Fruit fly (Drosophila melanogaster) whole organism, prepupa: ENCODE results near the gene Cp7Fb.

Source experiments
- Blimp-1 ChIP-seq: fragments of 200-800 bp; sonication (Bioruptor generic); optimal IDR thresholded peaks from 3 replicates; lab custom pipeline; 2017; ENCODE audit warnings: missing biosample characterization, missing genetic modification characterization, mild to moderate bottlenecking, moderate library complexity, missing genetic modification reagents
- CG11294 ChIP-seq: fragments of 200-800 bp; sonication (Bioruptor generic); IDR thresholded peaks from 2 replicates; pipeline ENCODE4 v1.3.6; 2022; ENCODE audit warnings: missing biosample characterization, missing genetic modification characterization
- CG11902 ChIP-seq: fragments of 200-800 bp; sonication (Bioruptor generic); optimal IDR thresholded peaks from 3 replicates; lab custom pipeline; 2016; ENCODE audit warnings: missing biosample characterization, missing genetic modification characterization
- CG15336 ChIP-seq: fragments of 200-800 bp; sonication (Bioruptor generic); IDR thresholded peaks from 2 replicates; pipeline ENCODE4 v1.3.6; 2022; ENCODE audit warnings: missing biosample characterization, missing genetic modification characterization
- CG16779 ChIP-seq: fragments of 200-800 bp; sonication (Bioruptor generic); optimal IDR thresholded peaks from 3 replicates; lab custom pipeline; 2017; ENCODE audit warnings: missing biosample characterization, mild to moderate bottlenecking, missing genetic modification characterization
- CG31627 ChIP-seq: fragments of 200-800 bp; sonication (Bioruptor generic); optimal IDR thresholded peaks from 3 replicates; lab custom pipeline; 2016; ENCODE audit warnings: missing biosample characterization, missing genetic modification characterization
- CG32006 ChIP-seq: fragments of 200-800 bp; sonication (Bioruptor generic); optimal IDR thresholded peaks from 3 replicates; lab custom pipeline; 2017; ENCODE audit warnings: missing biosample characterization, mild to moderate bottlenecking, missing genetic modification characterization
- CG4318 ChIP-seq: fragments of 200-800 bp; sonication (Bioruptor generic); optimal IDR thresholded peaks from 3 replicates; lab custom pipeline; 2017; ENCODE audit warnings: missing biosample characterization, mild to moderate bottlenecking, missing genetic modification characterization
- CG6163 ChIP-seq: fragments of 200-800 bp; sonication (Bioruptor generic); IDR thresholded peaks from 3 replicates; pipeline ENCODE4 v1.3.6; 2022; ENCODE audit warnings: missing biosample characterization, missing genetic modification characterization
- CG6276 ChIP-seq: fragments of 200-800 bp; sonication (Bioruptor generic); optimal IDR thresholded peaks from 2 replicates; lab custom pipeline; 2017; ENCODE audit warnings: missing biosample characterization, mild to moderate bottlenecking, missing genetic modification characterization
- CG6808 ChIP-seq: fragments of 200-800 bp; sonication (Bioruptor generic); optimal IDR thresholded peaks from 3 replicates; lab custom pipeline; 2017; ENCODE audit warnings: missing biosample characterization, missing genetic modification characterization, mild to moderate bottlenecking, moderate library complexity, missing genetic modification reagents
- CG7368 ChIP-seq: fragments of 200-800 bp; sonication (Bioruptor generic); optimal IDR thresholded peaks from 3 replicates; lab custom pipeline; 2016; ENCODE audit warnings: missing biosample characterization, missing genetic modification characterization
- CG8119 ChIP-seq: fragments of 200-800 bp; sonication (Bioruptor generic); IDR thresholded peaks from 3 replicates; pipeline ENCODE4 v1.3.6; 2022; ENCODE audit warnings: missing biosample characterization, missing genetic modification characterization
- CG8319 ChIP-seq: fragments of 200-800 bp; sonication (Bioruptor generic); optimal IDR thresholded peaks from 3 replicates; lab custom pipeline; 2016; ENCODE audit warnings: missing biosample characterization, missing genetic modification characterization
- CG8632 ChIP-seq: fragments of 200-800 bp; sonication (Bioruptor generic); optimal IDR thresholded peaks from 3 replicates; lab custom pipeline; 2016; ENCODE audit warnings: missing biosample characterization, missing genetic modification characterization
- CG9139 ChIP-seq: fragments of 200-800 bp; sonication (Bioruptor generic); optimal IDR thresholded peaks from 3 replicates; lab custom pipeline; 2017; ENCODE audit warnings: missing biosample characterization, mild to moderate bottlenecking, missing genetic modification characterization
- Eip78C ChIP-seq: fragments of 200-800 bp; sonication (Bioruptor generic); peaks from one replicate; lab custom pipeline; 2016; ENCODE audit warnings: missing biosample characterization, missing genetic modification characterization
- Eip93F ChIP-seq: fragments of 200-800 bp; sonication (Bioruptor generic); optimal IDR thresholded peaks from 2 replicates; lab custom pipeline; 2016; ENCODE audit warnings: missing biosample characterization, mild to moderate bottlenecking, missing genetic modification characterization
- Gug ChIP-seq: fragments of 200-800 bp; sonication (Bioruptor generic); IDR thresholded peaks from 2 replicates; pipeline ENCODE4 v1.3.6; 2022; ENCODE audit warnings: missing biosample characterization, missing genetic modification characterization
- Hr39 ChIP-seq: fragments of 200-800 bp; sonication (Bioruptor generic); optimal IDR thresholded peaks from 2 replicates; lab custom pipeline; 2016; ENCODE audit warnings: missing biosample characterization, missing genetic modification characterization
- Hr4 ChIP-seq: fragments of 200-800 bp; sonication (Bioruptor generic); optimal IDR thresholded peaks from 3 replicates; lab custom pipeline; 2016; ENCODE audit warnings: missing biosample characterization, missing genetic modification characterization
- Lpt ChIP-seq: fragments of 200-800 bp; sonication (Bioruptor generic); optimal IDR thresholded peaks from 3 replicates; lab custom pipeline; 2016; ENCODE audit warnings: missing biosample characterization, missing genetic modification characterization
- Met ChIP-seq: fragments of 200-800 bp; sonication (Bioruptor generic); optimal IDR thresholded peaks from 3 replicates; lab custom pipeline; 2016; ENCODE audit warnings: missing biosample characterization, missing genetic modification characterization
- OdsH ChIP-seq: fragments of 200-800 bp; sonication (Bioruptor generic); optimal IDR thresholded peaks from 3 replicates; lab custom pipeline; 2016; ENCODE audit warnings: missing biosample characterization, missing genetic modification characterization
- Smox ChIP-seq: fragments of 200-800 bp; sonication (Bioruptor generic); optimal IDR thresholded peaks from 3 replicates; lab custom pipeline; 2016; ENCODE audit warnings: missing biosample characterization, missing genetic modification characterization
- Sox102F ChIP-seq: fragments of 200-800 bp; sonication (Bioruptor generic); optimal IDR thresholded peaks from 2 replicates; lab custom pipeline; 2016; ENCODE audit warnings: missing biosample characterization, mild to moderate bottlenecking, missing genetic modification characterization
- Sox14 ChIP-seq: fragments of 200-800 bp; sonication (Bioruptor generic); optimal IDR thresholded peaks from 3 replicates; lab custom pipeline; 2016; ENCODE audit warnings: missing biosample characterization, missing genetic modification characterization
- Sox15 ChIP-seq: fragments of 200-800 bp; sonication (Bioruptor generic); optimal IDR thresholded peaks from 3 replicates; lab custom pipeline; 2016; ENCODE audit warnings: missing biosample characterization, missing genetic modification characterization
- achi ChIP-seq: fragments of 200-800 bp; sonication (Bioruptor generic); optimal IDR thresholded peaks from 3 replicates; lab custom pipeline; 2016; ENCODE audit warnings: missing biosample characterization, missing genetic modification characterization
- acj6 ChIP-seq: fragments of 200-800 bp; sonication (Bioruptor generic); optimal IDR thresholded peaks from 3 replicates; lab custom pipeline; 2016; ENCODE audit warnings: missing biosample characterization, missing genetic modification characterization
- dac ChIP-seq: fragments of 200-800 bp; sonication (Bioruptor generic); optimal IDR thresholded peaks from 2 replicates; lab custom pipeline; 2017; ENCODE audit warnings: missing biosample characterization, mild to moderate bottlenecking, missing genetic modification characterization
- dsx ChIP-seq: fragments of 200-800 bp; optimal IDR thresholded peaks from 3 replicates; lab custom pipeline; 2019; ENCODE audit warnings: missing biosample characterization, mild to moderate bottlenecking, missing genetic modification characterization, moderate library complexity; ENCODE audit not compliant: poor library complexity, severe bottlenecking
- eg ChIP-seq: fragments of 200-800 bp; sonication (Bioruptor generic); IDR thresholded peaks from 3 replicates; pipeline ENCODE4 v1.3.6; 2022; ENCODE audit warnings: missing biosample characterization, missing genetic modification characterization
- esn ChIP-seq: fragments of 200-800 bp; sonication (Bioruptor generic); optimal IDR thresholded peaks from 2 replicates; lab custom pipeline; 2016; ENCODE audit warnings: missing biosample characterization, mild to moderate bottlenecking, missing genetic modification characterization, moderate library complexity
- fd85E ChIP-seq: fragments of 200-800 bp; sonication (Bioruptor generic); optimal IDR thresholded peaks from 3 replicates; lab custom pipeline; 2016; ENCODE audit warnings: missing biosample characterization, missing genetic modification characterization
- fkh ChIP-seq: fragments of 200-800 bp; sonication (Bioruptor generic); optimal IDR thresholded peaks from 3 replicates; lab custom pipeline; 2017; ENCODE audit warnings: missing biosample characterization, mild to moderate bottlenecking, missing genetic modification characterization, moderate library complexity
- net ChIP-seq: fragments of 200-800 bp; sonication (Bioruptor generic); optimal IDR thresholded peaks from 3 replicates; lab custom pipeline; 2016; ENCODE audit warnings: missing biosample characterization, missing genetic modification characterization
- pdm3 ChIP-seq: fragments of 200-800 bp; sonication (Bioruptor generic); optimal IDR thresholded peaks from 3 replicates; lab custom pipeline; 2016; ENCODE audit warnings: missing biosample characterization, missing genetic modification characterization
- salr ChIP-seq, 2 experiments: fragments of 200-800 bp; sonication (Bioruptor generic); optimal IDR thresholded peaks; 3 replicates each; lab custom pipeline; 2016 to 2018; ENCODE audit warnings: missing biosample characterization in 2 of 2, missing genetic modification characterization in 2 of 2, mild to moderate bottlenecking in 1 of 2
- spab ChIP-seq: fragments of 200-800 bp; sonication (Bioruptor generic); optimal IDR thresholded peaks from 2 replicates; lab custom pipeline; 2017; ENCODE audit warnings: missing biosample characterization, mild to moderate bottlenecking, missing genetic modification characterization, missing genetic modification reagents
- ss ChIP-seq, 2 experiments: fragments of 200-800 bp; sonication (Bioruptor generic); optimal IDR thresholded peaks; 2 replicates in 1 of 2; 3 replicates in 1 of 2; lab custom pipeline; 2017 to 2018; ENCODE audit warnings: mild to moderate bottlenecking in 2 of 2, missing biosample characterization in 2 of 2, missing genetic modification characterization in 2 of 2, moderate library complexity in 1 of 2
- topi ChIP-seq: fragments of 200-800 bp; sonication (Bioruptor generic); optimal IDR thresholded peaks from 3 replicates; lab custom pipeline; 2016; ENCODE audit warnings: missing biosample characterization, missing genetic modification characterization
- vri ChIP-seq: fragments of 200-800 bp; sonication (Bioruptor generic); optimal IDR thresholded peaks from 3 replicates; lab custom pipeline; 2016; ENCODE audit warnings: missing biosample characterization, mild to moderate bottlenecking, missing genetic modification characterization

Cp7Fb gene

DNA sequence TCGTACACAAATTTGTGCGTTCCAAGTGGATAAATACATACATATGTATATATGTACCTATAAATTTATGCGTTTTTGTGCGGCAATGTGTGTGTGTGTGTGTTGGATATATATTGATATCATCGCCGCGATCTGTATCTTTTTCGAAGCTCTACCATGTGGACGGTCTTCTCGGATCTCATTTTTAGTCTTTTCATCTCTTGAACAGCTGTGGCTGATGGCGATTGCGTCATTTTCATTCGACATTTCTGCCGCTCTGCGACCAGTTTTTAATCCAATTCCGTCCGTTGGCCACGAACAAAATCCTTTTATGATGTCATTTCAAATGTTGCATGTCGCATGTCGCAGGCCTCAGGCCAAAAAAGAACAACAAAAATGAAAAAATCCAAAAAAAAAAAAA, 46.9 kb downstream of the Cp7Fb start:
- no peak for TF ChIP-seq Hr4
- TF ChIP-seq vri: peak; percentile 28
- TF ChIP-seq pdm3 (GFP tag; lab: Kevin White, UChicago): no peak

DNA sequence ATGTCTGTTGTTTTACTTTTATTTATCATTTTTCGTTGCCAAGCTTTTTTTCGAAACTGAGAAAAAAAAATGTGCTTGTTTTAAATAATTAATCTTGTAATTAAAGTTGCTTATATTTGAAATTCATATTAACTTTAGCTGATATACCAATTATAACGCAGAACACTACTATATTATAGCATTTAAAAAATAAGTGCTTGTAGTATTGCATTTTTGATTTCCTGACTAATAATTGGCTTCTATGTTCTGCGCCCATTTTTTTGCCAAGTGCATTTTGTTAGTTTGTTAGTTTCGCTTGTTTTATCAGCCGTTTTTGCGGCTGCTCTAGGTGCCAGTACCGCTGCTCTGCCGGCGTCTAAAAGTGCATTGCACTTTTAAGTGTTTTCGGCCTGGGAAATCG, 47.9 kb downstream of the Cp7Fb start:
- TF ChIP-seq CG15336 (GFP tag; lab: Robert Waterston, UW): peak; percentile 72
- TF ChIP-seq CG8319: no peak
- TF ChIP-seq acj6: peak; percentile 16
- TF ChIP-seq CG16779 (tag; lab: Kevin White, UChicago): no peak
- TF ChIP-seq CG7368 (GFP tag; lab: Kevin White, UChicago): no peak
- TF ChIP-seq Sox15 (GFP tag; lab: Kevin White, UChicago): no peak
- TF ChIP-seq CG6163: peak; percentile 28; the same call in 1 of the 3 replicates
- TF ChIP-seq CG11294 (GFP tag; lab: Robert Waterston, UW): 0 out of 2 replicates have a peak, but pooled peaks have one; percentile 13
- TF ChIP-seq CG32006: peak; percentile 71
- peak; percentile 10 for TF ChIP-seq dac (GFP tag; lab: Kevin White, UChicago)
- TF ChIP-seq salr (GFP tag; optimal IDR thresholded peaks at IDR 0.05; lab: Kevin White, UChicago): peak in 1 of 2 experiments; percentile 10
- no peak for TF ChIP-seq spab (GFP tag; lab: Kevin White, UChicago)
- no peak for TF ChIP-seq CG6808 (GFP tag; lab: Kevin White, UChicago)
- TF ChIP-seq eg: peak; percentile 67; the same call in 2 of the 3 replicates
- peak; percentile 66 for TF ChIP-seq Hr4
- TF ChIP-seq CG6276 (GFP tag; lab: Kevin White, UChicago): peak; percentile 67
- TF ChIP-seq Lpt: peak; percentile 52
- TF ChIP-seq Eip78C: peak; percentile 62
- peak; percentile 71 for TF ChIP-seq CG8119
- TF ChIP-seq net: no peak
- TF ChIP-seq pdm3 (GFP tag; lab: Kevin White, UChicago): no peak
- TF ChIP-seq Blimp-1 (GFP tag; lab: Kevin White, UChicago): no peak
- TF ChIP-seq CG4318 (GFP tag; lab: Kevin White, UChicago): peak; percentile 38
- TF ChIP-seq Gug (GFP tag; lab: Robert Waterston, UW): peak; percentile 52
- TF ChIP-seq CG9139 (GFP tag; lab: Kevin White, UChicago): no peak
- TF ChIP-seq ss (GFP tag; optimal IDR thresholded peaks at IDR 0.05; lab: Kevin White, UChicago): no peak
- peak; percentile 13 for TF ChIP-seq OdsH (GFP tag; lab: Kevin White, UChicago)
- TF ChIP-seq CG11902 (GFP tag; lab: Kevin White, UChicago): no peak

DNA sequence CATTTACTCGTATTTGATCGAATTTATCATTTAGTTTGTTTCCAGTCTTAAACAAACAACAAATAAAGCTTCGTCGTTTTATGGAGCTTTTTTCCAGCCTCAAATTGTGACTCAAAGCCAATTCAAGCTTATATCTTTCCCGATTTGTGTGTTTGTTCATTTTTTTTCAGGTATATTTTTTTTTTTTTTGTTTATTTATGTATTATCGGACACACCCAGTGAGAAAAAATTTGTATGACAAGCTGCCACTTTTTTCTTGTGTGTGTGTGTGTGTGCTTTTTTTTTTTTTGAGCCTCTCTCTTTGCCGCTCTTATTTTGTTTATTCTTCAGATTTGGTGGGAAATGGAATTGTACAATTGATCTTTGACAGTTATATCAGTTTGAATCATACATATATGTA, 48.9 kb downstream of the Cp7Fb start:
- TF ChIP-seq Met (GFP tag; lab: Kevin White, UChicago): peak; percentile 22
- peak; percentile 35 for TF ChIP-seq fkh (GFP tag; lab: Kevin White, UChicago)
- TF ChIP-seq esn (GFP tag; lab: Kevin White, UChicago): peak; percentile 16
- TF ChIP-seq Hr39 (GFP tag; lab: Kevin White, UChicago): no peak
- peak; percentile 37; the same call in 1 of the 3 replicates for TF ChIP-seq eg
- no peak for TF ChIP-seq CG31627 (GFP tag; lab: Kevin White, UChicago)
- TF ChIP-seq Eip78C: peak; percentile 38
- no peak for TF ChIP-seq Smox (GFP tag; lab: Kevin White, UChicago)
- TF ChIP-seq fd85E (GFP tag; lab: Kevin White, UChicago): no peak
- no peak for TF ChIP-seq Sox14 (GFP tag; lab: Kevin White, UChicago)
- TF ChIP-seq vri: peak; percentile 12
- TF ChIP-seq CG8632: peak; percentile 14
- TF ChIP-seq topi: no peak
- TF ChIP-seq CG8119: peak; percentile 35; the same call in 1 of the 3 replicates
- TF ChIP-seq CG15336 (GFP tag; lab: Robert Waterston, UW): peak; percentile 35; the same call in 1 of the 2 replicates
- no peak for TF ChIP-seq pdm3 (GFP tag; lab: Kevin White, UChicago)
- TF ChIP-seq Sox102F (GFP tag; lab: Kevin White, UChicago): peak; percentile 14
- TF ChIP-seq Eip93F (GFP tag; lab: Kevin White, UChicago): no peak
- no peak for TF ChIP-seq dsx
- TF ChIP-seq Lpt: no peak
- TF ChIP-seq achi: no peak
